Worm (Caenorhabditis elegans) whole organism, L4 larva: ENCODE measurements around the gene mpst-1.

Experiments used
- ama-1 ChIP-seq: fragments of 150-350 bp; optimal IDR thresholded peaks from 2 replicates; lab custom pipeline; 2014; ENCODE audit warnings: inconsistent platforms, mixed read lengths
- ceh-32 ChIP-seq: sonication (generic microtip); optimal IDR thresholded peaks from 2 replicates; lab custom pipeline; 2016; ENCODE audit warnings: mild to moderate bottlenecking, missing genetic modification characterization, missing compliant biosample characterization; ENCODE audit not compliant: poor library complexity
- skn-1 ChIP-seq: fragments of 150-350 bp; optimal IDR thresholded peaks from 2 replicates; lab custom pipeline; 2014; ENCODE audit warnings: missing biosample characterization, missing genetic modification characterization
- unc-130 ChIP-seq: sonication (generic microtip); optimal IDR thresholded peaks from 2 replicates; lab custom pipeline; 2016; ENCODE audit warnings: missing genetic modification reagents, missing genetic modification characterization, missing compliant biosample characterization
- ztf-11 ChIP-seq: fragments of 150-350 bp; optimal IDR thresholded peaks from 2 replicates; lab custom pipeline; 2014; ENCODE audit warnings: missing biosample characterization, missing genetic modification characterization

DNA sequence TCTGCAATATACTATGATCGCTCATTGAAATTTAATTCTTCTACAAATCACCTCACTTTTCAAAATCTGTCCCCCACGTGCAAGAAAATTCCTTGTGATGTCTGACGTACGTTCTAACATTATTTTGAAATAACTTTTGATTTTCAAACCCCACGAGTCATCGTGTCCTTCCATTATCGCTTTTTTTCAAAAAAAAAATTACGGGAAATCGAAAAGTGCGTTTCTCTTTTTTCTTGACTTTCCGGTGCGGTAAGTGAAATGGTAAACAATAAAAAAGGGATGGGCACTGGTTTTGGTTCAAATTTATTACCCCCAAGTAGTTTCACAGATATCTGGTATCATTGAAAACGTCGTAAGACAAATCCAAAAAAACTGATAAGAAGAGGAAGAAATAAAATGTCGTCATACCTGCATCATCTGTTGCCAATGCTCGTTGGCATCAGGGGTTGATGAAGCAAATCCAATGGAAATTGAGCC lies 23.3 kb downstream of the mpst-1 start:
- no peak for TF ChIP-seq ama-1 (lab: Kevin White, UChicago)
- TF ChIP-seq ceh-32 (tag; lab: Kevin White, UChicago) = no peak
- TF ChIP-seq skn-1 = no peak
- no peak for TF ChIP-seq unc-130
- TF ChIP-seq ztf-11 (tag; lab: Kevin White, UChicago) = no peak
